Worm (Caenorhabditis elegans) whole organism, L4 larva: ENCODE data around the gene F14D7.6.

Source experiments
- F49E8.2 ChIP-seq: sonication (generic microtip); optimal IDR thresholded peaks from 2 replicates; lab custom pipeline; 2016; ENCODE audit warnings: missing compliant biosample characterization, mild to moderate bottlenecking, missing genetic modification characterization, borderline replicate concordance
- Y105C5A.15 ChIP-seq: fragments of 200-800 bp; sonication (Bioruptor generic); IDR thresholded peaks from 2 replicates; pipeline ENCODE4 v1.3.6; 2022; ENCODE audit warnings: missing genetic modification characterization, missing compliant biosample characterization
- Y48G9A.11 ChIP-seq: fragments of 200-800 bp; sonication (Bioruptor generic); IDR thresholded peaks from 2 replicates; pipeline ENCODE4 v1.3.6; 2022; ENCODE audit warnings: missing genetic modification reagents, missing genetic modification characterization, missing compliant biosample characterization
- aly-2 ChIP-seq: sonication (generic microtip); optimal IDR thresholded peaks from 2 replicates; lab custom pipeline; 2018; ENCODE audit warnings: missing biosample characterization, missing genetic modification characterization
- arid-1 ChIP-seq: fragments of 200-800 bp; sonication (Bioruptor generic); conservative IDR thresholded peaks from 2 replicates; pipeline ENCODE4 v1.3.6; 2022; ENCODE audit warnings: missing genetic modification reagents, missing genetic modification characterization, missing compliant biosample characterization
- ceh-20 ChIP-seq: fragments of 200-800 bp; sonication (Bioruptor generic); IDR thresholded peaks from 2 replicates; pipeline ENCODE4 v1.3.6; 2022; ENCODE audit warnings: missing genetic modification reagents, missing genetic modification characterization, missing compliant biosample characterization
- ceh-28 ChIP-seq: fragments of 150-350 bp; optimal IDR thresholded peaks from 2 replicates; lab custom pipeline; 2014; ENCODE audit warnings: missing biosample characterization, missing genetic modification reagents, missing genetic modification characterization
- ceh-82 ChIP-seq: sonication (generic microtip); optimal IDR thresholded peaks from 2 replicates; lab custom pipeline; 2017; ENCODE audit warnings: missing biosample characterization, missing genetic modification characterization
- ces-1 ChIP-seq: fragments of 150-350 bp; sonication (generic microtip); optimal IDR thresholded peaks from 4 replicates; lab custom pipeline; 2014; ENCODE audit warnings: missing biosample characterization, missing genetic modification reagents, missing genetic modification characterization
- cey-2 ChIP-seq: sonication (generic microtip); optimal IDR thresholded peaks from 3 replicates; lab custom pipeline; 2017; ENCODE audit warnings: missing genetic modification characterization, mild to moderate bottlenecking, missing compliant biosample characterization, antibody characterized with exemption, borderline replicate concordance; ENCODE audit not compliant: insufficient read depth
- ctbp-1 ChIP-seq: fragments of 200-800 bp; sonication (Bioruptor generic); IDR thresholded peaks from 2 replicates; pipeline ENCODE4 v1.3.6; 2022; ENCODE audit warnings: missing genetic modification reagents, missing genetic modification characterization, missing compliant biosample characterization
- daf-12 ChIP-seq: fragments of 150-350 bp; optimal IDR thresholded peaks from 2 replicates; lab custom pipeline; 2014; ENCODE audit warnings: missing biosample characterization, missing genetic modification reagents, missing genetic modification characterization
- daf-16 ChIP-seq, 3 experiments: sonication (generic microtip); optimal IDR thresholded peaks; 2 replicates each; lab custom pipeline; 2016 to 2017; ENCODE audit warnings: missing genetic modification characterization in 3 of 3, missing genetic modification reagents in 3 of 3, mild to moderate bottlenecking in 2 of 3, missing compliant biosample characterization in 2 of 3, missing biosample characterization in 1 of 3, moderate library complexity in 1 of 3
- daf-8 ChIP-seq: fragments of 200-800 bp; sonication (Bioruptor generic); IDR thresholded peaks from 2 replicates; pipeline ENCODE4 v1.3.6; 2022; ENCODE audit warnings: missing genetic modification characterization, missing compliant biosample characterization
- dmd-6 ChIP-seq: fragments of 200-800 bp; sonication (Bioruptor generic); IDR thresholded peaks from 2 replicates; pipeline ENCODE4 v1.3.6; 2022; ENCODE audit warnings: missing genetic modification reagents, missing genetic modification characterization, missing compliant biosample characterization
- dmd-9 ChIP-seq: fragments of 200-800 bp; sonication (Bioruptor generic); IDR thresholded peaks from 2 replicates; pipeline ENCODE4 v1.3.6; 2022; ENCODE audit warnings: missing genetic modification reagents, missing genetic modification characterization, missing compliant biosample characterization
- duxl-1 ChIP-seq: sonication (generic microtip); optimal IDR thresholded peaks from 2 replicates; lab custom pipeline; 2016; ENCODE audit warnings: mild to moderate bottlenecking, missing genetic modification characterization, moderate library complexity, missing compliant biosample characterization; ENCODE audit not compliant: poor library complexity
- dve-1 ChIP-seq: sonication (generic microtip); optimal IDR thresholded peaks from 2 replicates; lab custom pipeline; 2017; ENCODE audit warnings: antibody characterized with exemption, mild to moderate bottlenecking, missing genetic modification characterization, missing compliant biosample characterization; ENCODE audit not compliant: insufficient read depth
- hlh-11 ChIP-seq: fragments of 200-800 bp; sonication (Bioruptor generic); optimal IDR thresholded peaks from 2 replicates; lab custom pipeline; 2018; ENCODE audit warnings: mild to moderate bottlenecking, missing genetic modification characterization, missing compliant biosample characterization
- hmg-1.1 ChIP-seq: fragments of 200-800 bp; sonication (Bioruptor generic); IDR thresholded peaks from 2 replicates; pipeline ENCODE4 v1.3.6; 2022; ENCODE audit warnings: missing genetic modification reagents, missing genetic modification characterization, missing compliant biosample characterization
- lin-13 ChIP-seq: fragments of 150-350 bp; optimal IDR thresholded peaks from 2 replicates; lab custom pipeline; 2014; ENCODE audit warnings: missing biosample characterization, missing genetic modification reagents, missing genetic modification characterization
- lin-29 ChIP-seq: fragments of 200-800 bp; sonication (Bioruptor generic); IDR thresholded peaks from 2 replicates; pipeline ENCODE4 v1.3.6; 2022; ENCODE audit warnings: missing genetic modification reagents, missing genetic modification characterization, missing compliant biosample characterization
- lin-39 ChIP-seq: fragments of 150-350 bp; optimal IDR thresholded peaks from 2 replicates; lab custom pipeline; 2014; ENCODE audit warnings: missing biosample characterization, missing genetic modification reagents, missing genetic modification characterization
- lsy-2 ChIP-seq, 2 experiments: fragments of 150-350 bp in 1 of 2; sonication (generic microtip) in 1 of 2; optimal IDR thresholded peaks; 2 replicates each; lab custom pipeline; 2014 to 2017; ENCODE audit warnings: missing biosample characterization in 2 of 2, missing genetic modification characterization in 2 of 2
- madf-9 ChIP-seq: fragments of 200-800 bp; sonication (Bioruptor generic); conservative IDR thresholded peaks from 2 replicates; pipeline ENCODE4 v1.3.6; 2022; ENCODE audit warnings: missing genetic modification reagents, missing genetic modification characterization, missing compliant biosample characterization
- mdt-29 ChIP-seq: fragments of 200-800 bp; sonication (Bioruptor generic); IDR thresholded peaks from 2 replicates; pipeline ENCODE4 v1.3.6; 2022; ENCODE audit warnings: missing genetic modification reagents, missing genetic modification characterization, missing compliant biosample characterization
- mep-1 ChIP-seq: fragments of 150-350 bp; sonication (generic microtip); optimal IDR thresholded peaks from 3 replicates; lab custom pipeline; 2014; ENCODE audit warnings: missing biosample characterization, missing genetic modification characterization
- mxl-2 ChIP-seq: fragments of 200-800 bp; sonication (Bioruptor generic); conservative IDR thresholded peaks from 2 replicates; pipeline ENCODE4 v1.3.6; 2022; ENCODE audit warnings: missing genetic modification reagents, missing genetic modification characterization, missing compliant biosample characterization
- nhr-25 ChIP-seq: sonication (generic microtip); optimal IDR thresholded peaks from 2 replicates; lab custom pipeline; 2017; ENCODE audit warnings: missing genetic modification characterization, mild to moderate bottlenecking, missing compliant biosample characterization, antibody characterized with exemption, moderate library complexity, borderline replicate concordance; ENCODE audit not compliant: insufficient read depth
- nhr-28 ChIP-seq: fragments of 150-350 bp; optimal IDR thresholded peaks from 2 replicates; lab custom pipeline; 2014; ENCODE audit warnings: missing biosample characterization, missing genetic modification characterization
- php-3 ChIP-seq: fragments of 200-800 bp; sonication (Bioruptor generic); IDR thresholded peaks from 2 replicates; pipeline ENCODE4 v1.3.6; 2022; ENCODE audit warnings: missing genetic modification reagents, missing genetic modification characterization, missing compliant biosample characterization
- rbr-2 ChIP-seq: sonication (generic microtip); optimal IDR thresholded peaks from 2 replicates; lab custom pipeline; 2016; ENCODE audit warnings: missing genotype, missing genetic modification characterization, missing compliant biosample characterization
- snpc-1.2 ChIP-seq: fragments of 200-800 bp; sonication (Bioruptor generic); IDR thresholded peaks from 2 replicates; pipeline ENCODE4 v1.3.6; 2022; ENCODE audit warnings: missing genetic modification reagents, missing genetic modification characterization, missing compliant biosample characterization
- spr-1 ChIP-seq: sonication (generic microtip); optimal IDR thresholded peaks from 2 replicates; lab custom pipeline; 2016; ENCODE audit warnings: mild to moderate bottlenecking, missing genetic modification characterization, missing compliant biosample characterization
- spr-3 ChIP-seq: fragments of 200-800 bp; sonication (Bioruptor generic); optimal IDR thresholded peaks from 2 replicates; lab custom pipeline; 2018; ENCODE audit warnings: mild to moderate bottlenecking, missing genetic modification characterization, missing compliant biosample characterization
- tra-1 ChIP-seq: fragments of 200-800 bp; sonication (Bioruptor generic); IDR thresholded peaks from 2 replicates; pipeline ENCODE4 v1.3.6; 2022; ENCODE audit warnings: missing genetic modification reagents, missing genetic modification characterization, missing compliant biosample characterization
- unc-39 ChIP-seq: sonication (generic microtip); optimal IDR thresholded peaks from 2 replicates; lab custom pipeline; 2017; ENCODE audit warnings: missing biosample characterization, missing genetic modification characterization
- unc-62 ChIP-seq, 3 experiments: fragments of 150-350 bp in 1 of 3; sonication (generic microtip); optimal IDR thresholded peaks in 2 of 3; peaks in 1 of 3; 1 replicate in 1 of 3; 2 replicates in 2 of 3; lab custom pipeline; 2014 to 2017; ENCODE audit warnings: missing biosample characterization in 3 of 3, missing genetic modification characterization in 3 of 3, missing genetic modification reagents in 3 of 3, missing genotype in 1 of 3
- zag-1 ChIP-seq: fragments of 150-350 bp; optimal IDR thresholded peaks from 2 replicates; lab custom pipeline; 2014; ENCODE audit warnings: missing biosample characterization, missing genetic modification characterization
- ztf-11 ChIP-seq: fragments of 150-350 bp; optimal IDR thresholded peaks from 2 replicates; lab custom pipeline; 2014; ENCODE audit warnings: missing biosample characterization, missing genetic modification characterization

The F14D7.6 gene

DNA sequence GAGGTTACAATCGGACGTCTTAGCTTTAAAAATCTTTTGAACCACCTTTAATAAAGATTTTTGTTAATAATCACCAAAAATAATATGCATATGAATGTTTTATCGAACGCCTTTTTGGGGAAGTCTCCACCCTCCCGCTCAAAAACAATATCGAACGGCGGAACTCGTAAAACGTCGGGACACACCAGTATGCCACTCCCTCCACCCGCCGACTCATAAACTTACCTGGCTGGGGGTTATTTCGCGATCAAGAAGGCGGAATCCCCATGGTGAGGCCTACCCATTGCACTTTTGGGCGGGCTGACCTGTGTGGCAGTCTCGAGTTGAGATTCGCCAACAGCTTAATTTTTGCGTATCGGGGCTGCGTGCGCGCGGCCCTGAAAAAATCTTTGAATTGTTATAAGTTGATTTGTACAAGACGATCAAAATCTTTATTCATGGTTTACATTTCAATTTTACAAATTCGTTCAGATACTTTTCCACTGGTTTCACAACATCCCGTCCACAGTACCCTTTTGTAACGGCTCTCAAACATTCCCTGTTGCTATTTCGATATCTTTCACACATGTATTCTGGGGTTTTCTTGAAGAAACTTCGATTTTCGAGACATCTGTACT is 33.8 kb upstream of the F14D7.6 start:
- 0 out of 2 replicates have a peak, but pooled peaks have one; percentile 9 for TF ChIP-seq arid-1 (GFP tag; lab: Robert Waterston, UW)
- TF ChIP-seq F49E8.2 (tag; lab: Kevin White, UChicago): peak; percentile 28
- TF ChIP-seq lin-39 (tag; lab: Kevin White, UChicago): no peak
- peak; percentile 82 for TF ChIP-seq snpc-1.2 (GFP tag; lab: Robert Waterston, UW)
- peak; percentile 74; the same call in 1 of the 2 replicates for TF ChIP-seq Y48G9A.11

DNA sequence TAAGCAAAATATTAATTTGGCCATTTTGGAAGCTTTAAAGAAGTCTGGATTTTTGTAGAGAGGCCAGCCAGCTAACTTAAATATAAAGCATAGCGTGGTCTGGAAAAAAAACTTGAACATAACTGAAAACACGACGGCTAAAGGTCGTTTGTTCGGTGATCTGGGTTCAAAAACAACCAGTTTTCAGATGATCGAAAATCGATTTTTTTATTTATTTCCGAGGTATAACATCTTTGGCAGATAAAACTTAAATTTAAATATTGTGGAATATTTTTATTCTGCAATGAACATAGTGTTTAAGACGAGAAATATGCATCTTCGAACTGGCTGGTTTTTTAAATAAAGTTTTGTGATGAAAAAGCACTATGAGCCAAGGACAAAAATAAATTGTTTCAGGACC is 32.6 kb upstream of the F14D7.6 start, which contains the start of gene F40G12.4:
Gene F40G12.4 (minus strand): TSS at position 101 of the 400 bp plus-strand sequence.
- TF ChIP-seq lin-29 (no peak), tra-1 (GFP tag; lab: Robert Waterston, UW) (no peak), dmd-9 (GFP tag; lab: Robert Waterston, UW) (no peak), hmg-1.1 (no peak), mep-1 (tag; lab: Kevin White, UChicago) (no peak), rbr-2 (tag; lab: Kevin White, UChicago) (no peak), dve-1 (tag; lab: Kevin White, UChicago) (no peak), ctbp-1 (no peak), dmd-6 (no peak), daf-12 (no peak), ces-1 (GFP tag; lab: Kevin White, UChicago) (no peak), ceh-20 (no peak), cey-2 (tag; lab: Kevin White, UChicago) (no peak), mdt-29 (GFP tag; lab: Robert Waterston, UW) (no peak), Y105C5A.15 (no peak), duxl-1 (no peak), unc-39 (tag; lab: Kevin White, UChicago) (no peak), daf-16 (GFP tag; optimal IDR thresholded peaks at IDR 0.05; lab: Kevin White, UChicago) (no peak), daf-16 (tag; optimal IDR thresholded peaks at IDR 0.05; lab: Kevin White, UChicago) (no peak)

DNA sequence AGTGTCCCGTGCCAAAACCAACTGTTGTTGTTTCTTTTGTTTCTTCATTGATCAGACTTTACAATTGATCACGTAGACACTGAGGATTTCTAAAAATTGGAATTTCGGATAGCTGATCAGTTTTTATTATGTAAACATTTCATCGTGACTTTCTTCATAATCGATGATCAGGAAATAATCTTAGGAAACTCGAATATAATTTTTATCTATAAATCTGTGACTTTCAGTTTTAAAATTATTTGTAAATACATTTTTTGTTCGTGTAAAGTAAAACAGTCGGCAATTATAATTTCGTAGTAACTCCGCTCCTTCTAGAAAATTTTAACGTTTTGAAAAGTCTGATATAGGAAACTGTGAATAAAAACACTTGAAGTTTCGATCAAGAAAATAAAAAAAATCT is 30.5 kb upstream of the F14D7.6 start, which contains the start of gene F40G12.5:
Gene F40G12.5 (minus strand): TSS at position 101 of the 400 bp plus-strand sequence.
- TF ChIP-seq zag-1: no peak
- peak in 1 of 2 experiments; percentile 16 for TF ChIP-seq unc-62 (GFP tag; optimal IDR thresholded peaks at IDR 0.05 in 1 of 2; lab: Kevin White, UChicago)
- no peak for TF ChIP-seq unc-62 (tag; optimal IDR thresholded peaks at IDR 0.05; lab: Kevin White, UChicago)

DNA sequence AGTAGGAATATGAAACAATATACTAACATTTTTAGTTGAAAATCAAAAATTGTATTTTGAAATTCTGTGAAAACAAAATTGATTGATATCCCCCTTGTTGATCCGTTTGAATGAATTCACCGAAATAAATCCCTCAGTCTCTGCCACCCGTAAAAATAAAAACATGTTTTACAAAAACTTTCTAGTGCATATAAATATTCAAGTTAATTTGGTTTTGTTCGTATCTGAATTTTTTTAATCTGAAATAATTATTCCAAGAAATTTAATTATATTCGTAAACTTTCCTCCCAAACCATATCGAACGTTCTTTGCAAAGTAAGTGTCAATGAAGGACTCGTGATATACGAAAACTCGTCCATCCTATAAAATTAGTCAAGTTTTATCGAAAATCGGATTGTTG is 28.2 kb upstream of the F14D7.6 start, which contains the start of gene F40G12.6:
Gene F40G12.6 (minus strand): TSS at position 101 of the 400 bp plus-strand sequence.
- TF ChIP-seq spr-1 (tag; lab: Kevin White, UChicago) (no peak), nhr-28 (no peak), madf-9 (GFP tag; lab: Robert Waterston, UW) (no peak), ceh-28 (tag; lab: Kevin White, UChicago) (no peak), arid-1 (GFP tag; lab: Robert Waterston, UW) (no peak), ceh-82 (tag; lab: Kevin White, UChicago) (no peak), dmd-6 (no peak), ztf-11 (tag; lab: Kevin White, UChicago) (no peak), lsy-2 (tag; optimal IDR thresholded peaks at IDR 0.05; lab: Kevin White, UChicago) (no peak), php-3 (no peak), daf-8 (GFP tag; lab: Robert Waterston, UW) (no peak), mxl-2 (GFP tag; lab: Robert Waterston, UW) (no peak), nhr-25 (no peak), Y48G9A.11 (no peak), ctbp-1 (no peak), spr-3 (GFP tag; lab: Kevin White, UChicago) (no peak), lin-13 (GFP tag; lab: Kevin White, UChicago) (no peak), hlh-11 (tag; lab: Kevin White, UChicago) (no peak), aly-2 (tag; lab: Kevin White, UChicago) (no peak)
